Worm (Caenorhabditis elegans): ENCODE results near the gene dyf-2.

- no peak for TF ChIP-seq ztf-29 (GFP tag; IDR thresholded peaks at IDR 0.05)
- TF ChIP-seq tab-1 (GFP tag; IDR thresholded peaks at IDR 0.05) = no peak
- TF ChIP-seq cog-1 (tag; optimal IDR thresholded peaks at IDR 0.05) = no peak
- no peak for TF ChIP-seq ref-1 (GFP tag; conservative IDR thresholded peaks at IDR 0.05)
- TF ChIP-seq med-1 (GFP tag; optimal IDR thresholded peaks at IDR 0.05; ENCODE audit: insufficient read depth) = no peak
Observed at ce11 chrIII:13686309-13686708, at the start of gene dyf-2.
